Worm (Caenorhabditis elegans) whole organism, early embryonic: ENCODE data around the gene Y32B12B.2.
"Not testable (repeated sequence)": the region's sequence is repeated elsewhere in the genome, so short reads cannot be mapped to it uniquely, and the experiment has no call there.

ENCODE experiments used
- B0310.2 ChIP-seq: sonication (generic microtip); optimal IDR thresholded peaks from 2 replicates; lab custom pipeline; 2016; ENCODE audit warnings: mild to moderate bottlenecking, missing genetic modification characterization, missing compliant biosample characterization
- F13C5.2 ChIP-seq: sonication (generic microtip); optimal IDR thresholded peaks from 2 replicates; lab custom pipeline; 2017; ENCODE audit warnings: mild to moderate bottlenecking, missing genetic modification characterization, inconsistent platforms, missing compliant biosample characterization
- aly-1 ChIP-seq: sonication (generic microtip); optimal IDR thresholded peaks from 2 replicates; lab custom pipeline; 2016; ENCODE audit warnings: missing genetic modification characterization, missing compliant biosample characterization
- ama-1 ChIP-seq: fragments of 150-350 bp; optimal IDR thresholded peaks from 2 replicates; lab custom pipeline; 2014
- ceh-13 ChIP-seq: fragments of 200-800 bp; sonication (Bioruptor generic); optimal IDR thresholded peaks from 2 replicates; lab custom pipeline; 2018; ENCODE audit warnings: mild to moderate bottlenecking, missing genetic modification characterization, missing compliant biosample characterization
- ceh-36 ChIP-seq: sonication (generic microtip); optimal IDR thresholded peaks from 2 replicates; lab custom pipeline; 2016; ENCODE audit warnings: missing genetic modification characterization, inconsistent platforms, missing compliant biosample characterization
- ets-7 ChIP-seq: sonication (generic microtip); optimal IDR thresholded peaks from 2 replicates; lab custom pipeline; 2016; ENCODE audit warnings: missing genotype, missing genetic modification characterization, missing compliant biosample characterization
- flt-1 ChIP-seq: fragments of 200-800 bp; sonication (Bioruptor generic); IDR thresholded peaks from 2 replicates; pipeline ENCODE4 v1.3.6; 2022; ENCODE audit warnings: missing genetic modification characterization, missing compliant biosample characterization
- hmbx-1 ChIP-seq: sonication (generic microtip); optimal IDR thresholded peaks from 2 replicates; lab custom pipeline; 2016; ENCODE audit warnings: mild to moderate bottlenecking, missing genetic modification characterization, missing compliant biosample characterization
- hmg-4 ChIP-seq: fragments of 200-800 bp; sonication (Bioruptor generic); optimal IDR thresholded peaks from 2 replicates; lab custom pipeline; 2018; ENCODE audit warnings: mild to moderate bottlenecking, missing genetic modification characterization, missing compliant biosample characterization
- hnd-1 ChIP-seq: sonication (generic microtip); optimal IDR thresholded peaks from 2 replicates; lab custom pipeline; 2016; ENCODE audit warnings: missing genetic modification characterization, missing compliant biosample characterization
- pes-1 ChIP-seq: fragments of 200-800 bp; sonication (Bioruptor generic); IDR thresholded peaks from 2 replicates; pipeline ENCODE4 v1.3.6; 2022; ENCODE audit warnings: missing genetic modification reagents, missing genetic modification characterization, missing compliant biosample characterization
- scrt-1 ChIP-seq: fragments of 200-800 bp; sonication (Bioruptor generic); IDR thresholded peaks from 2 replicates; pipeline ENCODE4 v1.3.6; 2022; ENCODE audit warnings: missing genetic modification characterization, missing compliant biosample characterization
- sea-1 ChIP-seq: fragments of 200-800 bp; sonication (Bioruptor generic); conservative IDR thresholded peaks from 2 replicates; pipeline ENCODE4 v1.3.6; 2022; ENCODE audit warnings: missing genetic modification characterization, missing compliant biosample characterization
- tbx-11 ChIP-seq: fragments of 200-800 bp; sonication (Bioruptor generic); IDR thresholded peaks from 2 replicates; pipeline ENCODE4 v1.3.6; 2022; ENCODE audit warnings: missing genetic modification characterization, missing compliant biosample characterization
- tbx-37 ChIP-seq: fragments of 200-800 bp; sonication (Bioruptor generic); conservative IDR thresholded peaks from 2 replicates; pipeline ENCODE4 v1.3.6; 2022; ENCODE audit warnings: missing genetic modification reagents, missing genetic modification characterization, missing compliant biosample characterization
- tra-4 ChIP-seq: sonication (generic microtip); optimal IDR thresholded peaks from 2 replicates; lab custom pipeline; 2017; ENCODE audit warnings: missing genetic modification characterization, missing compliant biosample characterization

Y32B12B.2 gene

ce11 chrV:16506650-16507049 is 31.5 kb upstream of the Y32B12B.2 start:
- TF ChIP-seq scrt-1 (GFP tag; lab: Robert Waterston, UW) (no peak), tbx-37 (GFP tag; lab: Robert Waterston, UW) (no peak), hmbx-1 (tag; lab: Kevin White, UChicago) (no peak), flt-1 (GFP tag; lab: Robert Waterston, UW) (no peak), ceh-13 (GFP tag; lab: Kevin White, UChicago) (no peak), hmg-4 (no peak), tra-4 (no peak), aly-1 (no peak), pes-1 (GFP tag; lab: Robert Waterston, UW) (no peak), tbx-11 (GFP tag; lab: Robert Waterston, UW) (no peak), ama-1 (lab: Kevin White, UChicago) (no peak), ceh-36 (tag; lab: Kevin White, UChicago) (no peak), F13C5.2 (tag; lab: Kevin White, UChicago) (no peak), hnd-1 (no peak), ets-7 (tag; lab: Kevin White, UChicago) (no peak)

ce11 chrV:16508667-16509066 is 29.5 kb upstream of the Y32B12B.2 start, which contains the start of gene srr-3:
Gene srr-3 (minus strand): TSS chrV:16508767.
- TF ChIP-seq pes-1 (GFP tag; lab: Robert Waterston, UW) (no peak), ceh-13 (GFP tag; lab: Kevin White, UChicago) (no peak), ceh-36 (tag; lab: Kevin White, UChicago) (no peak), F13C5.2 (tag; lab: Kevin White, UChicago) (no peak), aly-1 (no peak), tra-4 (no peak), tbx-11 (GFP tag; lab: Robert Waterston, UW) (no peak), tbx-37 (GFP tag; lab: Robert Waterston, UW) (no peak)

- TF ChIP-seq tbx-37 (GFP tag; lab: Robert Waterston, UW); ceh-36 (tag; lab: Kevin White, UChicago); tra-4: not testable (repeated sequence)
Measured at ce11 chrV:16515140-16515539, 23.1 kb upstream of the Y32B12B.2 start, which contains the start of gene F36D3.5. Gene F36D3.5 (minus strand): TSS chrV:16515240.

- TF ChIP-seq flt-1 (GFP tag; lab: Robert Waterston, UW) (no peak), pes-1 (GFP tag; lab: Robert Waterston, UW) (no peak), tbx-11 (GFP tag; lab: Robert Waterston, UW) (no peak), F13C5.2 (tag; lab: Kevin White, UChicago) (no peak), scrt-1 (GFP tag; lab: Robert Waterston, UW) (no peak)
Measured at ce11 chrV:16517619-16518018, 20.6 kb upstream of the Y32B12B.2 start, which contains the start of gene F36D3.4. Gene F36D3.4 (minus strand): TSS chrV:16517719.

- TF ChIP-seq ets-7 (tag; lab: Kevin White, UChicago) (no peak), F13C5.2 (tag; lab: Kevin White, UChicago) (no peak), pes-1 (GFP tag; lab: Robert Waterston, UW) (no peak), tbx-11 (GFP tag; lab: Robert Waterston, UW) (no peak), tbx-37 (GFP tag; lab: Robert Waterston, UW) (no peak), hnd-1 (no peak), B0310.2 (tag; lab: Kevin White, UChicago) (no peak), ceh-13 (GFP tag; lab: Kevin White, UChicago) (no peak), tra-4 (no peak), flt-1 (GFP tag; lab: Robert Waterston, UW) (no peak), scrt-1 (GFP tag; lab: Robert Waterston, UW) (no peak), hmbx-1 (tag; lab: Kevin White, UChicago) (no peak), hmg-4 (no peak)
Measured at ce11 chrV:16522242-16522641, 16.0 kb upstream of the Y32B12B.2 start, which contains the start of gene srw-34. Gene srw-34 (minus strand): TSS chrV:16522342.

- TF ChIP-seq aly-1 (no peak), tbx-37 (GFP tag; lab: Robert Waterston, UW) (no peak), tbx-11 (GFP tag; lab: Robert Waterston, UW) (no peak), hmbx-1 (tag; lab: Kevin White, UChicago) (no peak), tra-4 (no peak), scrt-1 (GFP tag; lab: Robert Waterston, UW) (no peak), sea-1 (GFP tag; lab: Robert Waterston, UW) (no peak), pes-1 (GFP tag; lab: Robert Waterston, UW) (no peak), B0310.2 (tag; lab: Kevin White, UChicago) (no peak), ama-1 (lab: Kevin White, UChicago) (no peak), flt-1 (GFP tag; lab: Robert Waterston, UW) (no peak), ceh-36 (tag; lab: Kevin White, UChicago) (no peak), hmg-4 (no peak), ceh-13 (GFP tag; lab: Kevin White, UChicago) (no peak), hnd-1 (no peak), F13C5.2 (tag; lab: Kevin White, UChicago) (no peak), ets-7 (tag; lab: Kevin White, UChicago) (no peak)
Measured at ce11 chrV:16526858-16527257, 11.3 kb upstream of the Y32B12B.2 start, which contains the start of gene F36D3.8. Gene F36D3.8 (plus strand): TSS chrV:16527158.

ce11 chrV:16527796-16528195 is 10.4 kb upstream of the Y32B12B.2 start, which contains the start of gene F36D3.16:
Gene F36D3.16 (plus strand): TSS chrV:16528096.
- no peak for TF ChIP-seq ceh-13 (GFP tag; lab: Kevin White, UChicago)
- TF ChIP-seq ama-1 (lab: Kevin White, UChicago) = no peak
- TF ChIP-seq tra-4 = no peak
- TF ChIP-seq B0310.2 (tag; lab: Kevin White, UChicago) = no peak
- no peak for TF ChIP-seq ceh-36 (tag; lab: Kevin White, UChicago)
- no peak for TF ChIP-seq sea-1 (GFP tag; lab: Robert Waterston, UW)
- TF ChIP-seq F13C5.2 (tag; lab: Kevin White, UChicago) = no peak
- TF ChIP-seq scrt-1 (GFP tag; lab: Robert Waterston, UW) = no peak
- TF ChIP-seq tbx-11 (GFP tag; lab: Robert Waterston, UW) = no peak
- no peak for TF ChIP-seq flt-1 (GFP tag; lab: Robert Waterston, UW)
- no peak for TF ChIP-seq hmbx-1 (tag; lab: Kevin White, UChicago)
- no peak for TF ChIP-seq hmg-4
- no peak for TF ChIP-seq pes-1 (GFP tag; lab: Robert Waterston, UW)
- no peak for TF ChIP-seq ets-7 (tag; lab: Kevin White, UChicago)
- TF ChIP-seq tbx-37 (GFP tag; lab: Robert Waterston, UW) = no peak
- no peak for TF ChIP-seq hnd-1
- no peak for TF ChIP-seq aly-1
